Fruit fly (Drosophila melanogaster) whole organism, embryonic: ENCODE data around the gene CG32087.
A peak's percentile ranks its signal among the peaks of the same experiment; 100 is the strongest.

Source experiments
- Aef1 ChIP-seq: fragments of 200-800 bp; sonication (Bioruptor generic); IDR thresholded peaks from 3 replicates; pipeline ENCODE4 v1.3.6; 2022; ENCODE audit warnings: missing biosample characterization, missing genetic modification characterization
- Awh ChIP-seq: fragments of 200-800 bp; sonication (Bioruptor generic); IDR thresholded peaks from 2 replicates; pipeline ENCODE4, ENCODE4 v1.3.6; 2022; ENCODE audit warnings: missing biosample characterization, missing genetic modification characterization
- CG10274 ChIP-seq: fragments of 200-800 bp; sonication (Bioruptor generic); optimal IDR thresholded peaks from 3 replicates; lab custom pipeline; 2017; ENCODE audit warnings: missing biosample characterization, mild to moderate bottlenecking, missing genetic modification characterization
- CG10543 ChIP-seq: fragments of 200-800 bp; sonication (Bioruptor generic); optimal IDR thresholded peaks from 3 replicates; lab custom pipeline; 2017; ENCODE audit warnings: missing biosample characterization, mild to moderate bottlenecking, missing genetic modification characterization, moderate library complexity
- CG12769 ChIP-seq: fragments of 200-800 bp; sonication (Bioruptor generic); optimal IDR thresholded peaks from 2 replicates; lab custom pipeline; 2019; ENCODE audit warnings: missing biosample characterization, mild to moderate bottlenecking, missing genetic modification characterization, moderate library complexity
- CG13287 ChIP-seq: fragments of 200-800 bp; sonication (Bioruptor generic); IDR thresholded peaks from 2 replicates; pipeline ENCODE4 v1.3.6; 2022; ENCODE audit warnings: missing biosample characterization, missing genetic modification characterization; ENCODE audit not compliant: partially characterized antibody
- CG13624 ChIP-seq: fragments of 200-800 bp; sonication (Bioruptor generic); optimal IDR thresholded peaks from 2 replicates; lab custom pipeline; 2016; ENCODE audit warnings: missing biosample characterization, missing genetic modification characterization
- CG15514 ChIP-seq: fragments of 200-800 bp; sonication (Bioruptor generic); optimal IDR thresholded peaks from 3 replicates; lab custom pipeline; 2017; ENCODE audit warnings: missing biosample characterization, missing genetic modification characterization, mild to moderate bottlenecking, moderate library complexity, missing genetic modification reagents
- CG1603 ChIP-seq: fragments of 200-800 bp; sonication (Bioruptor generic); optimal IDR thresholded peaks from 2 replicates; lab custom pipeline; 2019; ENCODE audit warnings: missing biosample characterization, mild to moderate bottlenecking, missing genetic modification characterization, moderate library complexity
- CG17361 ChIP-seq: fragments of 200-800 bp; sonication (Bioruptor generic); IDR thresholded peaks from 3 replicates; pipeline ENCODE4 v1.3.6; 2022; ENCODE audit warnings: missing biosample characterization, missing genetic modification characterization
- CG18599 ChIP-seq: fragments of 200-800 bp; sonication (Bioruptor generic); optimal IDR thresholded peaks from 3 replicates; lab custom pipeline; 2017; ENCODE audit warnings: missing biosample characterization, missing genetic modification characterization, mild to moderate bottlenecking, moderate library complexity, missing genetic modification reagents
- CG30431 ChIP-seq: fragments of 200-800 bp; sonication (Bioruptor generic); optimal IDR thresholded peaks from 2 replicates; lab custom pipeline; 2017; ENCODE audit warnings: missing biosample characterization, missing genetic modification characterization
- CG4730 ChIP-seq: fragments of 200-800 bp; sonication (Bioruptor generic); IDR thresholded peaks from 2 replicates; pipeline ENCODE4 v1.3.6; 2022; ENCODE audit warnings: missing biosample characterization, missing genetic modification characterization
- CG6175 ChIP-seq: fragments of 200-800 bp; sonication (Bioruptor generic); IDR thresholded peaks from 3 replicates; pipeline ENCODE4 v1.3.6; 2022; ENCODE audit warnings: missing biosample characterization, missing genetic modification characterization
- CG6683 ChIP-seq: fragments of 200-800 bp; sonication (Bioruptor generic); optimal IDR thresholded peaks from 2 replicates; lab custom pipeline; 2017; ENCODE audit warnings: missing biosample characterization, mild to moderate bottlenecking, missing genetic modification characterization, missing genetic modification reagents
- CG9215 ChIP-seq: fragments of 200-800 bp; sonication (Bioruptor generic); IDR thresholded peaks from 2 replicates; pipeline ENCODE4 v1.3.6; 2022; ENCODE audit warnings: missing biosample characterization, missing genetic modification characterization
- Eip74EF ChIP-seq, 2 experiments: fragments of 200-800 bp in 1 of 2; fragments of >200 bp in 1 of 2; sonication (Bioruptor generic) in 1 of 2; optimal IDR thresholded peaks; 2 replicates each; lab custom pipeline; 2017 to 2019; ENCODE audit warnings: missing biosample characterization in 2 of 2, missing genetic modification characterization in 2 of 2, mild to moderate bottlenecking in 1 of 2, moderate library complexity in 1 of 2
- Med ChIP-seq: fragments of 200-800 bp; sonication (Bioruptor generic); peaks from one replicate; lab custom pipeline; 2016; ENCODE audit warnings: missing biosample characterization, missing genetic modification characterization, mild to moderate bottlenecking, inconsistent platforms, moderate library complexity
- Myb ChIP-seq: fragments of 200-800 bp; sonication (Bioruptor generic); optimal IDR thresholded peaks from 2 replicates; lab custom pipeline; 2016; ENCODE audit warnings: missing biosample characterization, missing genetic modification characterization
- Usf ChIP-seq: fragments of 200-800 bp; sonication (Bioruptor generic); optimal IDR thresholded peaks from 2 replicates; lab custom pipeline; 2017; ENCODE audit warnings: missing genotype, missing biosample characterization, missing genetic modification characterization
- Vsx1 ChIP-seq: fragments of 200-800 bp; sonication (Bioruptor generic); optimal IDR thresholded peaks from 2 replicates; lab custom pipeline; 2017; ENCODE audit warnings: missing biosample characterization, mild to moderate bottlenecking, missing genetic modification characterization, missing genetic modification reagents
- az2 ChIP-seq: fragments of 200-800 bp; sonication (Bioruptor generic); optimal IDR thresholded peaks from 3 replicates; lab custom pipeline; 2016; ENCODE audit warnings: missing biosample characterization, missing genetic modification characterization
- bigmax ChIP-seq: fragments of 200-800 bp; sonication (Bioruptor generic); optimal IDR thresholded peaks from 2 replicates; lab custom pipeline; 2018; ENCODE audit warnings: missing biosample characterization, mild to moderate bottlenecking, missing genetic modification characterization
- chinmo ChIP-seq: fragments of 200-800 bp; sonication (Bioruptor generic); IDR thresholded peaks from 4 replicates; pipeline ENCODE4 v1.3.6; 2022; ENCODE audit warnings: missing biosample characterization, missing genetic modification characterization; ENCODE audit not compliant: partially characterized antibody
- chn ChIP-seq: fragments of 200-800 bp; sonication (Bioruptor generic); optimal IDR thresholded peaks from 2 replicates; lab custom pipeline; 2016; ENCODE audit warnings: missing biosample characterization, missing genetic modification characterization
- dm ChIP-seq: fragments of 200-800 bp; sonication (Bioruptor generic); optimal IDR thresholded peaks from 3 replicates; lab custom pipeline; 2016; ENCODE audit warnings: missing biosample characterization, missing genetic modification characterization
- gcm ChIP-seq: fragments of 200-800 bp; sonication (Bioruptor generic); optimal IDR thresholded peaks from 2 replicates; lab custom pipeline; 2019; ENCODE audit warnings: missing biosample characterization, mild to moderate bottlenecking, missing genetic modification characterization, moderate library complexity
- gsb ChIP-seq: fragments of 200-800 bp; sonication (Bioruptor generic); IDR thresholded peaks from 2 replicates; pipeline ENCODE4 v1.3.6; 2022; ENCODE audit warnings: missing biosample characterization, missing genetic modification characterization
- jumu ChIP-seq: fragments of 200-800 bp; sonication (Bioruptor generic); optimal IDR thresholded peaks from 3 replicates; lab custom pipeline; 2016; ENCODE audit warnings: missing biosample characterization, missing genetic modification characterization
- kay ChIP-seq: fragments of 200-800 bp; sonication (Bioruptor generic); optimal IDR thresholded peaks from 2 replicates; lab custom pipeline; 2016; ENCODE audit warnings: missing biosample characterization, missing genetic modification characterization
- lmd ChIP-seq: fragments of 200-800 bp; sonication (Bioruptor generic); IDR thresholded peaks from 2 replicates; pipeline ENCODE4 v1.3.6; 2022; ENCODE audit warnings: missing biosample characterization, missing genetic modification characterization
- nom ChIP-seq: fragments of 200-800 bp; sonication (Bioruptor generic); optimal IDR thresholded peaks from 2 replicates; lab custom pipeline; 2017; ENCODE audit warnings: missing biosample characterization, missing genetic modification characterization, mild to moderate bottlenecking, moderate library complexity, missing genetic modification reagents
- onecut ChIP-seq: fragments of 200-800 bp; sonication (Bioruptor generic); IDR thresholded peaks from 2 replicates; pipeline ENCODE4 v1.3.6; 2022; ENCODE audit warnings: missing biosample characterization, missing genetic modification characterization
- sd ChIP-seq: fragments of 200-800 bp; sonication (Bioruptor generic); optimal IDR thresholded peaks from 3 replicates; lab custom pipeline; 2018; ENCODE audit warnings: missing biosample characterization, mild to moderate bottlenecking, missing genetic modification characterization, moderate library complexity
- sim ChIP-seq: fragments of 200-800 bp; sonication (Bioruptor generic); IDR thresholded peaks from 2 replicates; pipeline ENCODE4 v1.3.6; 2022; ENCODE audit warnings: missing biosample characterization, missing genetic modification characterization
- ttk ChIP-seq: fragments of 200-800 bp; sonication (Bioruptor generic); IDR thresholded peaks from 2 replicates; pipeline ENCODE4 v2.1.2; 2022; ENCODE audit warnings: missing biosample characterization, missing genetic modification characterization
- unpg ChIP-seq: fragments of 200-800 bp; sonication (Bioruptor generic); optimal IDR thresholded peaks from 3 replicates; lab custom pipeline; 2018; ENCODE audit warnings: missing biosample characterization, mild to moderate bottlenecking, missing genetic modification characterization, moderate library complexity
- vfl ChIP-seq: fragments of 200-800 bp; sonication (Bioruptor generic); optimal IDR thresholded peaks from 2 replicates; lab custom pipeline; 2016; ENCODE audit warnings: missing biosample characterization, missing genetic modification characterization
- vvl ChIP-seq: fragments of 200-800 bp; sonication (Bioruptor generic); IDR thresholded peaks from 2 replicates; pipeline ENCODE4 v1.3.6; 2022; ENCODE audit warnings: missing biosample characterization, missing genetic modification characterization
- zen ChIP-seq: fragments of 200-800 bp; sonication (Bioruptor generic); optimal IDR thresholded peaks from 3 replicates; lab custom pipeline; 2018; ENCODE audit warnings: missing biosample characterization, mild to moderate bottlenecking, missing genetic modification characterization, moderate library complexity

Gene CG32087

DNA sequence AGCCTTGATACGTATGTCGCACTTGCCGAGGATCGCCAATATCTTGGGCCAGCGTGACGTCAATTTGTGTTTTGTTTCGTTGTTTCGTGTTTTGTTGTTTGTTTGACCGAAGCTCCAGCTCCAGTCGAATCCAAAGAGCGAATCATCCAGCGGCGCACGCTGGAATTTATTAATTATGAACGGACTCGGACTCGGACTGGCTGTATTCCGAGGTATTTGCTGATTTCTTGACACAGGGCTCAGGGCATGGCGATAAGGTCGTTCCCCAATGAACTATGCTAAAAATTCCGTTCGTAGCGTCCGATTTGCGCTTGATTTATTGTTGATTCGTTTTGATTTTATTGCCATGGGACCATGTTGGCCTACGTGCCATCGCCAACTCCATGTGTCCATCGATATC, 15.0 kb upstream of the CG32087 start (continued):
- TF ChIP-seq chinmo (GFP tag; lab: Robert Waterston, UW) = 0 out of 4 replicates have a peak, but pooled peaks have one; percentile 48
- no peak for TF ChIP-seq Aef1 (GFP tag; lab: Robert Waterston, UW)
- TF ChIP-seq kay = no peak
- no peak for TF ChIP-seq CG9215
- no peak for TF ChIP-seq CG13624 (GFP tag; lab: Kevin White, UChicago)
- no peak for TF ChIP-seq CG30431
- TF ChIP-seq CG1603 (tag; lab: Kevin White, UChicago) = no peak
- TF ChIP-seq CG15514 = no peak
- TF ChIP-seq zen = no peak
- no peak for TF ChIP-seq az2
- peak; percentile 58 for TF ChIP-seq CG12769 (tag; lab: Kevin White, UChicago)
- TF ChIP-seq gsb (GFP tag; lab: Robert Waterston, UW) = no peak
- TF ChIP-seq CG4730 (GFP tag; lab: Robert Waterston, UW) = no peak
- no peak for TF ChIP-seq CG13287 (GFP tag; lab: Robert Waterston, UW)
- no peak for TF ChIP-seq vfl
- TF ChIP-seq dm (GFP tag; lab: Kevin White, UChicago) = no peak
- no peak for TF ChIP-seq CG10274
- no peak for TF ChIP-seq Myb (GFP tag; lab: Kevin White, UChicago)
- TF ChIP-seq Eip74EF (GFP tag; optimal IDR thresholded peaks at IDR 0.05; lab: Kevin White, UChicago) = no peak
- TF ChIP-seq lmd (GFP tag; lab: Robert Waterston, UW) = no peak
- TF ChIP-seq sim = no peak
- TF ChIP-seq sd (tag; lab: Kevin White, UChicago) = peak; percentile 95
- TF ChIP-seq unpg (GFP tag; lab: Kevin White, UChicago) = no peak
- TF ChIP-seq CG6175 (GFP tag; lab: Robert Waterston, UW) = no peak
- TF ChIP-seq jumu (GFP tag; lab: Kevin White, UChicago) = no peak

DNA sequence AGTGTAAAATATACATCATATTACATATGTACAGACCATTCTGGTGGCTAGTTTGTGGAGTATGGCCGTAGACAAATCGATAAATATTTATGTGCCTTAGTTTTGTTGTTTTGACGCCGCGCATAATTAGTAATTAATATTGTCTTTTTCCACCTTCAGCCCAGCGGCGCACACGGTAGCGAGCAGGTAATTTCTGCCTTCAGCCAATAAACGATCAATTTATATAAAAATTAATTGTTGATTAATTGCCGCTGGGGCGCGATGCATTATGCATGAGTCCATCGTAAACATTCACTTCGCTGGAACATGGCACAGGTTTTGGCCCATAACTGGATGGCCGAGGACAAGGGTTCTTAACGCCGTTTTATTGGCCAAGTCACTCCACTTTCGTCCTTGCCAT, 14.6 kb upstream of the CG32087 start:
- no peak for TF ChIP-seq gcm
- no peak for TF ChIP-seq CG6683 (GFP tag; lab: Kevin White, UChicago)
- no peak for TF ChIP-seq chn (GFP tag; lab: Kevin White, UChicago)
- TF ChIP-seq bigmax (GFP tag; lab: Kevin White, UChicago) = no peak
- TF ChIP-seq Vsx1 (GFP tag; lab: Kevin White, UChicago) = peak; percentile 35
- 0 out of 2 replicates have a peak, but pooled peaks have one; percentile 14 for TF ChIP-seq onecut (GFP tag; lab: Robert Waterston, UW)
- peak; percentile 69 for TF ChIP-seq vvl (GFP tag; lab: Robert Waterston, UW)
- peak; percentile 46 for TF ChIP-seq Med (GFP tag; lab: Kevin White, UChicago)
- TF ChIP-seq nom (GFP tag; lab: Kevin White, UChicago) = peak; percentile 2
- TF ChIP-seq ttk (GFP tag; lab: Robert Waterston, UW) = no peak
- no peak for TF ChIP-seq Usf (GFP tag; lab: Kevin White, UChicago)
- TF ChIP-seq CG10543 (GFP tag; lab: Kevin White, UChicago) = no peak
- TF ChIP-seq CG17361 = no peak
- no peak for TF ChIP-seq CG18599 (GFP tag; lab: Kevin White, UChicago)
- TF ChIP-seq Awh (GFP tag; lab: Robert Waterston, UW) = peak; percentile 53; the same call in 1 of the 2 replicates
